Worm (Caenorhabditis elegans): ENCODE measurements around the gene btb-22.

- no peak for TF ChIP-seq hlh-30 (tag; optimal IDR thresholded peaks at IDR 0.05; ENCODE audit: insufficient read depth)
- TF ChIP-seq lim-6 (tag; optimal IDR thresholded peaks at IDR 0.05), result no peak
- TF ChIP-seq ceh-6 (GFP tag; optimal IDR thresholded peaks at IDR 0.05), result no peak
- TF ChIP-seq nhr-11 (tag; optimal IDR thresholded peaks at IDR 0.05), result no peak
- TF ChIP-seq zip-5 (tag; optimal IDR thresholded peaks at IDR 0.05), result no peak
- TF ChIP-seq ama-1 (optimal IDR thresholded peaks at IDR 0.05), result no peak
- no peak for TF ChIP-seq pqm-1 (tag; optimal IDR thresholded peaks at IDR 0.05)
- no peak for TF ChIP-seq ttx-3 (tag; optimal IDR thresholded peaks at IDR 0.05)
- TF ChIP-seq hlh-13 (GFP tag; optimal IDR thresholded peaks at IDR 0.05), result no peak
- no peak for TF ChIP-seq madf-2 (tag; optimal IDR thresholded peaks at IDR 0.05)
Measured at ce11 chrII:3296644-3297043, 2.9 kb upstream of the btb-22 start, which contains the start of gene btb-16.

Data from whole organism, late embryonic.